Fruit fly (Drosophila melanogaster) S2 (cell line): ENCODE data around the gene Proc.

Experiments
- CG8478 ChIP-seq: fragments of >200 bp; optimal IDR thresholded peaks from 2 replicates; lab custom pipeline; 2018
- CTCF ChIP-seq, 2 experiments: fragments of >200 bp; optimal IDR thresholded peaks; 2 replicates each; lab custom pipeline; 2018

The Proc gene

DNA sequence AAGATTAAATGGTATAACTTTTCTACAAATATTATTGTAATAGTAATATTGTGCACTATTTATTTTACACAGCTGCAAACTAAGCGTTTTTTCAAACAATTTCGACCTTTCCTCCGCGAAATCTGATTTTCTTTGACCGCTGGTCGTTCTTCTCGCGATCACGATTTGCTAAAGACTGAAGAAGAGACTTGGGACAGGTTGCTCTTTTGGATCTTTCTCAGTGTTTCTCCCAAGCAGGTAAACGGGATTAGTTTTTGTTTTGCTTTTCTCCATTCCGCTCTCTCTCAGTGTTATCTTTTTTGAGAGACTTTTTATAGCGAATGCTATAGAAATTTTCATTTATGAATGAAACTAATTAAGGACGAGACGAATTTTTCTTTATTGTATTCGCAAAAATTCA lies 16.1 kb upstream of the Proc start, which contains the start of gene CG7102:
TSS of gene CG7102 (minus strand) at position 181 of the 400 bp plus-strand sequence.
- TF ChIP-seq CTCF (optimal IDR thresholded peaks at IDR 0.05; lab: Kevin White, UChicago) (no peak), CG8478 (lab: Kevin White, UChicago) (no peak)

- TF ChIP-seq CTCF (optimal IDR thresholded peaks at IDR 0.05; lab: Kevin White, UChicago) = peak; percentile 42 to 47
- no peak for TF ChIP-seq CG8478 (lab: Kevin White, UChicago)
Observed at dm6 chr2L:7885952-7886351, 14.7 kb upstream of the Proc start.

- TF ChIP-seq CG8478 (lab: Kevin White, UChicago) (no peak), CTCF (optimal IDR thresholded peaks at IDR 0.05; lab: Kevin White, UChicago) (peak; percentile 40 to 44)
Observed at dm6 chr2L:7885271-7885670, 14.0 kb upstream of the Proc start, which contains the start of the genes SmE and CG34132. Gene SmE, minus strand, starts transcription at chr2L:7885450. Gene CG34132, plus strand, starts transcription at chr2L:7885503.

- TF ChIP-seq CG8478 (lab: Kevin White, UChicago) (no peak), CTCF (optimal IDR thresholded peaks at IDR 0.05; lab: Kevin White, UChicago) (no peak)
Observed at dm6 chr2L:7880458-7880857, 9.2 kb upstream of the Proc start.

- no peak for TF ChIP-seq CTCF (optimal IDR thresholded peaks at IDR 0.05; lab: Kevin White, UChicago)
- no peak for TF ChIP-seq CG8478 (lab: Kevin White, UChicago)
Observed at dm6 chr2L:7879292-7879894, 8.2 kb upstream of the Proc start, which contains the start of gene spz3. Gene spz3, minus strand, starts transcription at chr2L:7879552.

dm6 chr2L:7878372-7878771 lies 7.1 kb upstream of the Proc start:
- TF ChIP-seq CG8478 (lab: Kevin White, UChicago) = no peak

DNA sequence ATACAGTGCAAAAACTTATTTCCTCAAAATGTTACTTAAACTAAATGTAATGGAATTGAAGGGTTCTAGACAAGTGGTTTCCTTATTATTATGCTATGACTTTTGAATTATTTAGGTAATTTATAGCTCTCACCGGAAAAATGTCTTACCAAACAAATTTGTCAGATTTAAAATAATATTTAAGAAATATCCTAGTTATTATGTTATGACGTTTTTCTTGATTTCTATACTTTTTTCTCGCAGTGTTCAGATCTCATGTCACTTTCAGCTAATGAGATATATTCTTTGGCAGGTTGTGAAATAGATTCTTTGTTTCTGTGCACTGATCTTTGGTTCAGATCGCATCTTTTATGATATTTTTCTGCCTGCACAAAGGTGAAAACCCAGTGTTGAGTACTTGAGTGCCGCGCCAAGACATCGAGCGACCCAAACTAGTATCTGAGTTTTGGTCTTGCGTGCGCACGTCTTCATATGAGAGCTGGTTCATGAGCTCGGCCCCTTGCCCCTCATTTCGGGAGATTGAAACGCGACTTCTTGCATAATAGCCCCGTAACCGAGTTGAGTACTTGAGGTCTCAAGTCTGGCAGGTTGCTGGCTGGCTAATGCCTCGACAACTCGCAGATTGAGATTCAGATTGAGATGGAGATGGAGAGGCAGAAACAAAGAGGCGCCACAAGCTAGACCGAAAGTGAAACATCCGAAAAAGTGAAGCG lies 5.4 kb upstream of the Proc start:
- no peak for TF ChIP-seq CG8478 (lab: Kevin White, UChicago)
- no peak for TF ChIP-seq CTCF (optimal IDR thresholded peaks at IDR 0.05; lab: Kevin White, UChicago)

DNA sequence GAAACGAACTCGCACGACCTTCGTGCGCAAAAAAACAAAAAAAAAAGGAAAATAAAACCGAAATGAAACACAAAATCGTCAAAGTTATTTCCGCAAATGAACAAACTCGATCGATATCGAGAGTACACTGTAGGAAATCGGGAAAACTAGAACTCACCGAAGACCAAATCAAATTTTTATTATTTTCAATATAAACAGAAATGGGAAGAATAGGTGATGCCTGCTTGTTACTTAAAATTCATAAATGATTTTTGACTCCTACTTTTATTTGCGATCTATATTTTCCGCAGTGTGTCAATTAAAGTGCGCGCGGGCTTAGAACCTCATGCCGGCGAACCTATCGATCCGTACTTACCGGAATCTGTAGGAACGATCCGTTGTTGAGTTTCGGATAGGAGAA lies 4.4 kb upstream of the Proc start:
- no peak for TF ChIP-seq CG8478 (lab: Kevin White, UChicago)
- no peak for TF ChIP-seq CTCF (optimal IDR thresholded peaks at IDR 0.05; lab: Kevin White, UChicago)

DNA sequence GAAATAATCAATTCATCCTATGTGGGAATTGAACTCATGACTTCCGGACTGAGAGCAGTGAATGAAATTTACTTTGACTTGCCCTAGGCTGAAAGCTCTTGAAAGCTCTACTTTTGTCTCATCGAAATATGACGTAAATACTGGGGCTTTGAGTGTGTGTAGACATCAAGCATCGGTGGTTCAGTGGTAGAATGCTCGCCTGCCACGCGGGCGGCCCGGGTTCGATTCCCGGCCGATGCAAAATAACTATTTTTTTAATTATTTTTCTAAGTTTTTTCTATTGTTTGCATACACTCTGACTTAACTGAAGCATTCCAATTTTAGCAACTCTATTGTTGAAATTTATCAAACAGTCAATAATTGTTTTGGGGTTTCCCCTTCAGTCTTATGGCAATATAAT lies 1.4 kb upstream of the Proc start:
- TF ChIP-seq CTCF (optimal IDR thresholded peaks at IDR 0.05; lab: Kevin White, UChicago) = no peak
- TF ChIP-seq CG8478 (lab: Kevin White, UChicago) = no peak

dm6 chr2L:7871821-7872524 lies 741 bp upstream of the Proc start:
- TF ChIP-seq CTCF (optimal IDR thresholded peaks at IDR 0.05; lab: Kevin White, UChicago) = no peak
- no peak for TF ChIP-seq CG8478 (lab: Kevin White, UChicago)

dm6 chr2L:7870212-7870611 lies 1.0 kb downstream of the Proc start:
- TF ChIP-seq CTCF (optimal IDR thresholded peaks at IDR 0.05; lab: Kevin White, UChicago) = no peak
- TF ChIP-seq CG8478 (lab: Kevin White, UChicago) = no peak

- TF ChIP-seq CTCF (optimal IDR thresholded peaks at IDR 0.05; lab: Kevin White, UChicago) = no peak
- TF ChIP-seq CG8478 (lab: Kevin White, UChicago) = no peak
Observed at dm6 chr2L:7868608-7869007, 2.6 kb downstream of the Proc start.

dm6 chr2L:7861733-7862132 lies 9.5 kb downstream of the Proc start:
- TF ChIP-seq CG8478 (lab: Kevin White, UChicago) (no peak), CTCF (optimal IDR thresholded peaks at IDR 0.05; lab: Kevin White, UChicago) (no peak)

- TF ChIP-seq CTCF (optimal IDR thresholded peaks at IDR 0.05; lab: Kevin White, UChicago) = no peak
- TF ChIP-seq CG8478 (lab: Kevin White, UChicago) = no peak
Observed at dm6 chr2L:7860739-7861138, 10.5 kb downstream of the Proc start, which contains the start of gene TwdlE. Gene TwdlE, minus strand, starts transcription at chr2L:7860839.
